Worm (Caenorhabditis elegans) whole organism, young adult: ENCODE data around the gene K06A9.3.

Source experiments
- B0035.1 ChIP-seq: sonication (generic microtip); optimal IDR thresholded peaks from 2 replicates; lab custom pipeline; 2016; ENCODE audit warnings: missing genetic modification characterization, mild to moderate bottlenecking, missing compliant biosample characterization, missing genotype, missing genetic modification reagents
- B0261.1 ChIP-seq: sonication (generic microtip); optimal IDR thresholded peaks from 2 replicates; lab custom pipeline; 2016; ENCODE audit warnings: mild to moderate bottlenecking, missing genetic modification characterization, moderate library complexity, missing compliant biosample characterization
- C06A6.2 ChIP-seq: fragments of 200-800 bp; sonication (Bioruptor generic); conservative IDR thresholded peaks from 2 replicates; pipeline ENCODE4 v1.3.6; 2022; ENCODE audit warnings: missing genetic modification characterization, missing compliant biosample characterization
- D2030.7 ChIP-seq: fragments of 200-800 bp; sonication (Bioruptor generic); IDR thresholded peaks from 2 replicates; pipeline ENCODE4 v1.3.6; 2022; ENCODE audit warnings: missing genetic modification reagents, missing genetic modification characterization, missing compliant biosample characterization
- F23B12.7 ChIP-seq: sonication (generic microtip); optimal IDR thresholded peaks from 2 replicates; lab custom pipeline; 2017; ENCODE audit warnings: missing genetic modification characterization, mild to moderate bottlenecking, missing compliant biosample characterization, antibody characterized with exemption, moderate library complexity; ENCODE audit not compliant: insufficient read depth
- K12H6.12 ChIP-seq: fragments of 200-800 bp; sonication (Bioruptor generic); optimal IDR thresholded peaks from 2 replicates; lab custom pipeline; 2018; ENCODE audit warnings: mild to moderate bottlenecking, missing genetic modification characterization, missing compliant biosample characterization
- Y53G8AR.9 ChIP-seq: fragments of 200-800 bp; sonication (Bioruptor generic); conservative IDR thresholded peaks from 2 replicates; pipeline ENCODE4 v1.3.6; 2022; ENCODE audit warnings: missing genetic modification reagents, missing genetic modification characterization, missing compliant biosample characterization
- Y67H2A.10 ChIP-seq: fragments of 200-800 bp; sonication (Bioruptor generic); conservative IDR thresholded peaks from 2 replicates; pipeline ENCODE4 v1.3.6; 2022; ENCODE audit warnings: missing genetic modification reagents, missing genetic modification characterization, missing compliant biosample characterization
- Y79H2A.3 ChIP-seq: fragments of 200-800 bp; sonication (Bioruptor generic); conservative IDR thresholded peaks from 2 replicates; pipeline ENCODE4 v1.3.6; 2022; ENCODE audit warnings: missing genetic modification reagents, missing genetic modification characterization, missing compliant biosample characterization
- akir-1 ChIP-seq: fragments of 200-800 bp; sonication (Bioruptor generic); optimal IDR thresholded peaks from 2 replicates; lab custom pipeline; 2018; ENCODE audit warnings: mild to moderate bottlenecking, missing genetic modification characterization, moderate library complexity, missing compliant biosample characterization
- aptf-2 ChIP-seq: fragments of 200-800 bp; sonication (Bioruptor generic); conservative IDR thresholded peaks from 2 replicates; pipeline ENCODE4 v1.3.6; 2022; ENCODE audit warnings: missing genetic modification reagents, missing genetic modification characterization, missing compliant biosample characterization
- bed-1 ChIP-seq: fragments of 200-800 bp; sonication (Bioruptor generic); IDR thresholded peaks from 2 replicates; pipeline ENCODE4 v1.3.6; 2022; ENCODE audit warnings: missing genetic modification reagents, missing genetic modification characterization, missing compliant biosample characterization
- cebp-2 ChIP-seq: fragments of 200-800 bp; sonication (Bioruptor generic); IDR thresholded peaks from 2 replicates; pipeline ENCODE4 v1.3.6; 2022; ENCODE audit warnings: missing genetic modification characterization, missing compliant biosample characterization
- ceh-40 ChIP-seq: fragments of 200-800 bp; sonication (Bioruptor generic); IDR thresholded peaks from 2 replicates; pipeline ENCODE4 v1.3.6; 2022; ENCODE audit warnings: missing genetic modification characterization, missing compliant biosample characterization
- ceh-79 ChIP-seq: sonication (generic microtip); optimal IDR thresholded peaks from 2 replicates; lab custom pipeline; 2017; ENCODE audit warnings: mild to moderate bottlenecking, missing genetic modification characterization, missing compliant biosample characterization
- die-1 ChIP-seq: sonication (generic microtip); optimal IDR thresholded peaks from 2 replicates; lab custom pipeline; 2016; ENCODE audit warnings: missing genotype, mild to moderate bottlenecking, missing genetic modification characterization, missing compliant biosample characterization
- dox-1 ChIP-seq: fragments of 200-800 bp; sonication (Bioruptor generic); IDR thresholded peaks from 2 replicates; pipeline ENCODE4 v1.3.6; 2022; ENCODE audit warnings: missing genetic modification reagents, missing genetic modification characterization, missing compliant biosample characterization
- egl-18 ChIP-seq: fragments of 200-800 bp; sonication (Bioruptor generic); IDR thresholded peaks from 2 replicates; pipeline ENCODE4 v1.3.6; 2022; ENCODE audit warnings: missing genetic modification reagents, missing genetic modification characterization, missing compliant biosample characterization
- egrh-3 ChIP-seq: fragments of 200-800 bp; sonication (Bioruptor generic); IDR thresholded peaks from 2 replicates; pipeline ENCODE4 v1.3.6; 2022; ENCODE audit warnings: missing genetic modification reagents, missing genetic modification characterization, missing compliant biosample characterization
- ekl-4 ChIP-seq: fragments of 200-800 bp; sonication (Bioruptor generic); IDR thresholded peaks from 2 replicates; pipeline ENCODE4 v1.3.6; 2022; ENCODE audit warnings: missing genetic modification reagents, missing genetic modification characterization, missing compliant biosample characterization
- hlh-26 ChIP-seq: fragments of 200-800 bp; sonication (Bioruptor generic); conservative IDR thresholded peaks from 2 replicates; pipeline ENCODE4 v1.3.6; 2022; ENCODE audit warnings: missing genetic modification reagents, missing genetic modification characterization, missing compliant biosample characterization
- let-526 ChIP-seq: fragments of 200-800 bp; sonication (Bioruptor generic); IDR thresholded peaks from 2 replicates; pipeline ENCODE4 v1.3.6; 2022; ENCODE audit warnings: missing genetic modification reagents, missing genetic modification characterization, missing compliant biosample characterization
- let-607 ChIP-seq, 2 experiments: fragments of 200-800 bp in 1 of 2; sonication (Bioruptor generic) in 1 of 2; sonication (generic microtip) in 1 of 2; optimal IDR thresholded peaks; 2 replicates each; lab custom pipeline; 2016 to 2018; ENCODE audit warnings: mild to moderate bottlenecking in 2 of 2, missing compliant biosample characterization in 2 of 2, missing genetic modification characterization in 2 of 2, moderate library complexity in 2 of 2, missing genotype in 1 of 2
- lin-26 ChIP-seq: fragments of 200-800 bp; sonication (Bioruptor generic); IDR thresholded peaks from 2 replicates; pipeline ENCODE4 v1.3.6; 2022; ENCODE audit warnings: missing genetic modification reagents, missing genetic modification characterization, missing compliant biosample characterization
- lin-35 ChIP-seq, 3 experiments: fragments of 150-350 bp in 2 of 3; sonication (generic microtip) in 1 of 3; optimal IDR thresholded peaks; 2 replicates each; lab custom pipeline; 2014 to 2018; ENCODE audit warnings: missing biosample characterization in 3 of 3, missing genetic modification characterization in 3 of 3, missing genetic modification reagents in 3 of 3
- madf-3 ChIP-seq: fragments of 200-800 bp; sonication (Bioruptor generic); IDR thresholded peaks from 2 replicates; pipeline ENCODE4 v1.3.6; 2022; ENCODE audit warnings: missing genetic modification reagents, missing genetic modification characterization, missing compliant biosample characterization
- mel-28 ChIP-seq: sonication (generic microtip); optimal IDR thresholded peaks from 2 replicates; lab custom pipeline; 2016; ENCODE audit warnings: borderline replicate concordance, mild to moderate bottlenecking, missing genetic modification characterization, missing compliant biosample characterization
- nhr-120 ChIP-seq: fragments of 200-800 bp; sonication (Bioruptor generic); IDR thresholded peaks from 2 replicates; pipeline ENCODE4 v1.3.6; 2022; ENCODE audit warnings: missing genetic modification characterization, missing compliant biosample characterization
- rcor-1 ChIP-seq: fragments of 200-800 bp; sonication (Bioruptor generic); IDR thresholded peaks from 2 replicates; pipeline ENCODE4 v1.3.6; 2022; ENCODE audit warnings: missing genetic modification reagents, missing genetic modification characterization, missing compliant biosample characterization
- repo-1 ChIP-seq: sonication (generic microtip); optimal IDR thresholded peaks from 2 replicates; lab custom pipeline; 2017; ENCODE audit warnings: mild to moderate bottlenecking, missing genetic modification characterization, missing compliant biosample characterization
- rpc-1 ChIP-seq, 2 experiments: fragments of 150-350 bp in 1 of 2; sonication (generic microtip) in 1 of 2; optimal IDR thresholded peaks; 2 replicates each; lab custom pipeline; 2014 to 2018; ENCODE audit warnings: missing biosample characterization in 1 of 2, missing genetic modification characterization in 1 of 2, missing genetic modification reagents in 1 of 2, missing genotype in 1 of 2
- sdz-38 ChIP-seq: sonication (generic microtip); optimal IDR thresholded peaks from 2 replicates; lab custom pipeline; 2016; ENCODE audit warnings: missing genotype, missing genetic modification characterization, missing compliant biosample characterization
- snpc-1.1 ChIP-seq: sonication (generic microtip); optimal IDR thresholded peaks from 2 replicates; lab custom pipeline; 2017; ENCODE audit warnings: missing genetic modification characterization, mild to moderate bottlenecking, missing compliant biosample characterization, antibody characterized with exemption, moderate library complexity, missing genotype, missing genetic modification reagents; ENCODE audit not compliant: insufficient read depth
- snpc-3.4 ChIP-seq: sonication (generic microtip); optimal IDR thresholded peaks from 2 replicates; lab custom pipeline; 2017; ENCODE audit warnings: missing genetic modification characterization, mild to moderate bottlenecking, missing compliant biosample characterization, antibody characterized with exemption, moderate library complexity, missing genotype, missing genetic modification reagents
- snpc-4 ChIP-seq, 5 experiments: fragments of 150-350 bp in 1 of 5; sonication (generic microtip) in 4 of 5; optimal IDR thresholded peaks; 2 replicates each; lab custom pipeline; 2014 to 2018; ENCODE audit warnings: missing genetic modification characterization in 5 of 5, missing biosample characterization in 3 of 5, antibody characterized with exemption in 2 of 5, mild to moderate bottlenecking in 2 of 5, missing compliant biosample characterization in 2 of 5, missing genotype in 2 of 5, moderate library complexity in 2 of 5, missing genetic modification reagents in 1 of 5
- somi-1 ChIP-seq: fragments of 200-800 bp; sonication (Bioruptor generic); optimal IDR thresholded peaks from 2 replicates; lab custom pipeline; 2018; ENCODE audit warnings: mild to moderate bottlenecking, missing genetic modification characterization, missing compliant biosample characterization
- sptf-2 ChIP-seq: fragments of 200-800 bp; sonication (Bioruptor generic); optimal IDR thresholded peaks from 2 replicates; lab custom pipeline; 2018; ENCODE audit warnings: mild to moderate bottlenecking, missing genetic modification characterization, missing compliant biosample characterization
- tbp1 ChIP-seq: fragments of 200-800 bp; sonication (Bioruptor generic); optimal IDR thresholded peaks from 2 replicates; lab custom pipeline; 2018; ENCODE audit warnings: mild to moderate bottlenecking, missing genetic modification characterization, missing compliant biosample characterization
- unc-62 ChIP-seq: fragments of 150-350 bp; optimal IDR thresholded peaks from 2 replicates; lab custom pipeline; 2014; ENCODE audit warnings: missing biosample characterization, missing genetic modification reagents, missing genetic modification characterization
- ztf-18 ChIP-seq: sonication (generic microtip); optimal IDR thresholded peaks from 2 replicates; lab custom pipeline; 2016; ENCODE audit warnings: missing genotype, mild to moderate bottlenecking, missing genetic modification characterization, missing compliant biosample characterization

K06A9.3 gene

ce11 chrX:1486135-1486648, 49.0 kb downstream of the K06A9.3 start, which contains the start of the genes D1005.10 and dhs-25 (continued):
- TF ChIP-seq K12H6.12 (tag; lab: Kevin White, UChicago) (no peak), ekl-4 (GFP tag; lab: Robert Waterston, UW) (no peak), aptf-2 (no peak), ceh-79 (tag; lab: Kevin White, UChicago) (no peak), let-526 (no peak), Y53G8AR.9 (GFP tag; lab: Robert Waterston, UW) (0 out of 2 replicates have a peak, but pooled peaks have one; percentile 43), D2030.7 (no peak), unc-62 (GFP tag; lab: Kevin White, UChicago) (no peak), sdz-38 (tag; lab: Kevin White, UChicago) (no peak), rcor-1 (GFP tag; lab: Robert Waterston, UW) (no peak), egrh-3 (no peak), Y79H2A.3 (GFP tag; lab: Robert Waterston, UW) (no peak), let-607 (tag; optimal IDR thresholded peaks at IDR 0.05; lab: Kevin White, UChicago) (peak in 1 of 2 experiments; percentile 17), tbp1 (GFP tag; lab: Kevin White, UChicago) (peak; percentile 45), snpc-3.4 (tag; lab: Kevin White, UChicago) (no peak), repo-1 (tag; lab: Kevin White, UChicago) (no peak), lin-35 (GFP tag; optimal IDR thresholded peaks at IDR 0.05; lab: Kevin White, UChicago) (peak in 1 of 3 experiments; percentile 17), ceh-40 (GFP tag; lab: Robert Waterston, UW) (no peak), nhr-120 (no peak), Y67H2A.10 (GFP tag; lab: Robert Waterston, UW) (no peak), akir-1 (GFP tag; lab: Kevin White, UChicago) (no peak), snpc-1.1 (tag; lab: Kevin White, UChicago) (no peak), B0261.1 (tag; lab: Kevin White, UChicago) (no peak), hlh-26 (GFP tag; lab: Robert Waterston, UW) (no peak), cebp-2 (GFP tag; lab: Robert Waterston, UW) (no peak), bed-1 (GFP tag; lab: Robert Waterston, UW) (no peak), B0035.1 (tag; lab: Kevin White, UChicago) (no peak), snpc-4 (GFP tag; optimal IDR thresholded peaks at IDR 0.05; lab: Kevin White, UChicago) (no peak), snpc-4 (tag; optimal IDR thresholded peaks at IDR 0.05; lab: Kevin White, UChicago) (peak in 2 of 4 experiments; percentile 16 to 40), mel-28 (tag; lab: Kevin White, UChicago) (no peak), lin-26 (GFP tag; lab: Robert Waterston, UW) (no peak)

ce11 chrX:1485718-1486117, 49.4 kb downstream of the K06A9.3 start, which contains the start of gene D1005.4:
TSS of gene D1005.4 (minus strand) at chrX:1485818.
- TF ChIP-seq madf-3 = no peak
- TF ChIP-seq sptf-2 (GFP tag; lab: Kevin White, UChicago) = no peak
- no peak for TF ChIP-seq F23B12.7
- TF ChIP-seq egl-18 (GFP tag; lab: Robert Waterston, UW) = no peak
- no peak for TF ChIP-seq C06A6.2 (GFP tag; lab: Robert Waterston, UW)
- no peak for TF ChIP-seq Y67H2A.10 (GFP tag; lab: Robert Waterston, UW)
- no peak for TF ChIP-seq die-1 (tag; lab: Kevin White, UChicago)
- TF ChIP-seq rpc-1 (optimal IDR thresholded peaks at IDR 0.05; lab: Kevin White, UChicago) = no peak
- TF ChIP-seq rpc-1 (tag; optimal IDR thresholded peaks at IDR 0.05; lab: Kevin White, UChicago) = no peak
- no peak for TF ChIP-seq somi-1 (GFP tag; lab: Kevin White, UChicago)
- TF ChIP-seq ztf-18 (tag; lab: Kevin White, UChicago) = no peak
- TF ChIP-seq dox-1 (GFP tag; lab: Robert Waterston, UW) = no peak
